Fruit fly (Drosophila melanogaster) whole organism, embryonic: Measurements from ENCODE around the gene CBP.
A peak's percentile ranks its signal among the peaks of the same experiment; 100 is the strongest.

Experiments
- Atf-2 ChIP-seq: fragments of 200-800 bp; sonication (Bioruptor generic); optimal IDR thresholded peaks from 2 replicates; lab custom pipeline; 2016; ENCODE audit warnings: missing biosample characterization, missing genetic modification characterization
- Atf6 ChIP-seq: fragments of 200-800 bp; sonication (Bioruptor generic); IDR thresholded peaks from 2 replicates; pipeline ENCODE4 v1.3.6; 2022; ENCODE audit warnings: missing biosample characterization, missing genetic modification characterization
- B-H2 ChIP-seq: fragments of 200-800 bp; sonication (Bioruptor generic); optimal IDR thresholded peaks from 2 replicates; lab custom pipeline; 2018; ENCODE audit warnings: missing biosample characterization, mild to moderate bottlenecking, missing genetic modification characterization
- Bgb ChIP-seq: fragments of 200-800 bp; sonication (Bioruptor generic); IDR thresholded peaks from 2 replicates; pipeline ENCODE4 v1.3.6; 2022; ENCODE audit warnings: missing biosample characterization, missing genetic modification characterization; ENCODE audit not compliant: partially characterized antibody
- CG10321 ChIP-seq: fragments of 200-800 bp; sonication (Bioruptor generic); IDR thresholded peaks from 2 replicates; pipeline ENCODE4 v1.3.6; 2022; ENCODE audit warnings: missing biosample characterization, missing genetic modification characterization
- CG10462 ChIP-seq: fragments of 200-800 bp; sonication (Bioruptor generic); optimal IDR thresholded peaks from 2 replicates; lab custom pipeline; 2016; ENCODE audit warnings: missing biosample characterization, missing genetic modification characterization
- CG10979 ChIP-seq: fragments of 200-800 bp; sonication (Bioruptor generic); optimal IDR thresholded peaks from 2 replicates; lab custom pipeline; 2018; ENCODE audit warnings: missing biosample characterization, mild to moderate bottlenecking, missing genetic modification characterization, moderate library complexity
- CG12942 ChIP-seq: fragments of 200-800 bp; sonication (Bioruptor generic); optimal IDR thresholded peaks from 3 replicates; lab custom pipeline; 2016; ENCODE audit warnings: missing biosample characterization, missing genetic modification characterization
- CG15269 ChIP-seq: fragments of 200-800 bp; sonication (Bioruptor generic); optimal IDR thresholded peaks from 2 replicates; lab custom pipeline; 2018; ENCODE audit warnings: missing biosample characterization, mild to moderate bottlenecking, missing genetic modification characterization, moderate library complexity
- CG1647 ChIP-seq: fragments of 200-800 bp; sonication (Bioruptor generic); optimal IDR thresholded peaks from 3 replicates; lab custom pipeline; 2016; ENCODE audit warnings: missing biosample characterization, missing genetic modification characterization
- CG16813 ChIP-seq: fragments of 200-800 bp; sonication (Bioruptor generic); IDR thresholded peaks from 3 replicates; pipeline ENCODE4 v1.3.6; 2022; ENCODE audit warnings: missing biosample characterization, missing genetic modification characterization; ENCODE audit not compliant: partially characterized antibody
- CG17612 ChIP-seq: fragments of 200-800 bp; sonication (Bioruptor generic); IDR thresholded peaks from 2 replicates; pipeline ENCODE4 v1.3.6; 2022; ENCODE audit warnings: missing biosample characterization, missing genetic modification characterization
- CG18764 ChIP-seq: fragments of 200-800 bp; sonication (Bioruptor generic); optimal IDR thresholded peaks from 3 replicates; lab custom pipeline; 2016; ENCODE audit warnings: missing biosample characterization, missing genetic modification characterization
- CG2116 ChIP-seq: fragments of 200-800 bp; sonication (Bioruptor generic); optimal IDR thresholded peaks from 3 replicates; lab custom pipeline; 2018; ENCODE audit warnings: missing biosample characterization, mild to moderate bottlenecking, missing genetic modification characterization
- CG2875 ChIP-seq: fragments of 200-800 bp; sonication (Bioruptor generic); optimal IDR thresholded peaks from 2 replicates; lab custom pipeline; 2017; ENCODE audit warnings: missing biosample characterization, mild to moderate bottlenecking, missing genetic modification characterization, missing genetic modification reagents
- CG31441 ChIP-seq: fragments of 200-800 bp; sonication (Bioruptor generic); IDR thresholded peaks from 2 replicates; pipeline ENCODE4 v1.3.6; 2022; ENCODE audit warnings: missing biosample characterization, missing genetic modification characterization
- CG32772 ChIP-seq: fragments of 200-800 bp; sonication (Bioruptor generic); IDR thresholded peaks from 2 replicates; pipeline ENCODE4 v1.3.6; 2022; ENCODE audit warnings: missing biosample characterization, missing genetic modification characterization
- CG4617 ChIP-seq: fragments of 200-800 bp; sonication (Bioruptor generic); optimal IDR thresholded peaks from 3 replicates; lab custom pipeline; 2016; ENCODE audit warnings: missing biosample characterization, missing genetic modification characterization, borderline replicate concordance
- CG6683 ChIP-seq: fragments of 200-800 bp; sonication (Bioruptor generic); optimal IDR thresholded peaks from 2 replicates; lab custom pipeline; 2017; ENCODE audit warnings: missing biosample characterization, mild to moderate bottlenecking, missing genetic modification characterization, missing genetic modification reagents
- CG7556 ChIP-seq: fragments of 200-800 bp; sonication (Bioruptor generic); optimal IDR thresholded peaks from 2 replicates; lab custom pipeline; 2017; ENCODE audit warnings: missing biosample characterization, mild to moderate bottlenecking, missing genetic modification characterization
- CG9817 ChIP-seq: fragments of 200-800 bp; sonication (Bioruptor generic); optimal IDR thresholded peaks from 2 replicates; lab custom pipeline; 2018; ENCODE audit warnings: missing biosample characterization, mild to moderate bottlenecking, missing genetic modification characterization, moderate library complexity
- CkIIα-i1 ChIP-seq: fragments of 200-800 bp; sonication (Bioruptor generic); IDR thresholded peaks from 2 replicates; pipeline ENCODE4 v1.3.6; 2022; ENCODE audit warnings: missing biosample characterization, missing genetic modification characterization
- Deaf1 ChIP-seq: fragments of 200-800 bp; optimal IDR thresholded peaks from 3 replicates; lab custom pipeline; 2019; ENCODE audit warnings: missing biosample characterization, mild to moderate bottlenecking, missing genetic modification characterization, moderate library complexity
- Ets97D ChIP-seq: fragments of 200-800 bp; sonication (Bioruptor generic); optimal IDR thresholded peaks from 3 replicates; lab custom pipeline; 2016; ENCODE audit warnings: missing biosample characterization, missing genetic modification characterization
- Hr39 ChIP-seq: fragments of >200 bp; optimal IDR thresholded peaks from 2 replicates; lab custom pipeline; 2017
- NC2α ChIP-seq: fragments of 200-800 bp; sonication (Bioruptor generic); optimal IDR thresholded peaks from 2 replicates; lab custom pipeline; 2016; ENCODE audit warnings: missing biosample characterization, missing genetic modification characterization
- NC2β ChIP-seq: fragments of 200-800 bp; sonication (Bioruptor generic); optimal IDR thresholded peaks from 2 replicates; lab custom pipeline; 2016; ENCODE audit warnings: missing biosample characterization, missing genetic modification characterization
- Opbp ChIP-seq: fragments of 200-800 bp; sonication (Bioruptor generic); IDR thresholded peaks from 3 replicates; pipeline ENCODE4 v1.3.6; 2022; ENCODE audit warnings: missing biosample characterization, missing genetic modification characterization; ENCODE audit not compliant: partially characterized antibody
- TFAM ChIP-seq: fragments of 200-800 bp; sonication (Bioruptor generic); optimal IDR thresholded peaks from 2 replicates; lab custom pipeline; 2017; ENCODE audit warnings: missing biosample characterization, missing genetic modification characterization, inconsistent platforms
- Trl ChIP-seq, 3 experiments: fragments of >200 bp in 2 of 3; fragments of 200-800 bp in 1 of 3; sonication (Bioruptor generic) in 1 of 3; optimal IDR thresholded peaks; 2 replicates in 1 of 3; 3 replicates in 2 of 3; lab custom pipeline; 2016 to 2017; ENCODE audit warnings: missing biosample characterization in 1 of 3, missing genetic modification characterization in 1 of 3
- ac ChIP-seq: fragments of 200-800 bp; sonication (Bioruptor generic); optimal IDR thresholded peaks from 3 replicates; lab custom pipeline; 2017; ENCODE audit warnings: missing biosample characterization, mild to moderate bottlenecking, missing genetic modification characterization
- amos ChIP-seq: fragments of 200-800 bp; sonication (Bioruptor generic); IDR thresholded peaks from 2 replicates; pipeline ENCODE4 v1.3.6; 2022; ENCODE audit warnings: missing biosample characterization, missing genetic modification characterization; ENCODE audit not compliant: partially characterized antibody
- btn ChIP-seq: fragments of 200-800 bp; sonication (Bioruptor generic); optimal IDR thresholded peaks from 2 replicates; lab custom pipeline; 2016; ENCODE audit warnings: missing biosample characterization, missing genetic modification characterization
- chm ChIP-seq: fragments of 200-800 bp; sonication (Bioruptor generic); IDR thresholded peaks from 2 replicates; pipeline ENCODE4 v1.3.6; 2022; ENCODE audit warnings: missing biosample characterization, missing genetic modification characterization
- cwo ChIP-seq: fragments of 200-800 bp; sonication (Bioruptor generic); optimal IDR thresholded peaks from 3 replicates; lab custom pipeline; 2017; ENCODE audit warnings: missing biosample characterization, missing genetic modification characterization, mild to moderate bottlenecking, moderate library complexity, missing genetic modification reagents
- disco-r ChIP-seq: fragments of 200-800 bp; sonication (Bioruptor generic); optimal IDR thresholded peaks from 2 replicates; lab custom pipeline; 2016; ENCODE audit warnings: missing biosample characterization, missing genetic modification characterization
- dmrt99B ChIP-seq: fragments of 200-800 bp; sonication (Bioruptor generic); optimal IDR thresholded peaks from 2 replicates; lab custom pipeline; 2018; ENCODE audit warnings: missing biosample characterization, mild to moderate bottlenecking, missing genetic modification characterization, moderate library complexity
- fd102C ChIP-seq: fragments of 200-800 bp; sonication (Bioruptor generic); optimal IDR thresholded peaks from 2 replicates; lab custom pipeline; 2018; ENCODE audit warnings: missing biosample characterization, mild to moderate bottlenecking, missing genetic modification characterization, moderate library complexity
- gcm ChIP-seq: fragments of 200-800 bp; sonication (Bioruptor generic); optimal IDR thresholded peaks from 2 replicates; lab custom pipeline; 2019; ENCODE audit warnings: missing biosample characterization, mild to moderate bottlenecking, missing genetic modification characterization, moderate library complexity
- lab ChIP-seq: fragments of 200-800 bp; sonication (Bioruptor generic); optimal IDR thresholded peaks from 3 replicates; lab custom pipeline; 2017; ENCODE audit warnings: missing biosample characterization, missing genetic modification characterization, mild to moderate bottlenecking, moderate library complexity, missing genetic modification reagents
- lmd ChIP-seq: fragments of 200-800 bp; sonication (Bioruptor generic); IDR thresholded peaks from 2 replicates; pipeline ENCODE4 v1.3.6; 2022; ENCODE audit warnings: missing biosample characterization, missing genetic modification characterization
- lov ChIP-seq, 2 experiments: fragments of 200-800 bp in 1 of 2; fragments of >200 bp in 1 of 2; sonication (Bioruptor generic) in 1 of 2; IDR thresholded peaks in 1 of 2; optimal IDR thresholded peaks in 1 of 2; 2 replicates in 1 of 2; 3 replicates in 1 of 2; pipeline versions ENCODE4 v1.3.6 to Lab custom; 2017 to 2022; ENCODE audit warnings: missing biosample characterization in 1 of 2, missing genetic modification characterization in 1 of 2
- nerfin-2 ChIP-seq: fragments of 200-800 bp; sonication (Bioruptor generic); IDR thresholded peaks from 2 replicates; pipeline ENCODE4 v1.3.6; 2022; ENCODE audit warnings: missing biosample characterization, missing genetic modification characterization; ENCODE audit not compliant: partially characterized antibody
- otp ChIP-seq: fragments of 200-800 bp; sonication (Bioruptor generic); IDR thresholded peaks from 3 replicates; pipeline ENCODE4, ENCODE4 v1.3.6; 2022; ENCODE audit warnings: missing biosample characterization, missing genetic modification characterization
- pum ChIP-seq: fragments of 200-800 bp; sonication (Bioruptor generic); optimal IDR thresholded peaks from 2 replicates; lab custom pipeline; 2016; ENCODE audit warnings: missing biosample characterization, missing genetic modification characterization
- slbo ChIP-seq: fragments of 200-800 bp; sonication (Bioruptor generic); IDR thresholded peaks from 2 replicates; pipeline ENCODE4 v1.3.6; 2022; ENCODE audit warnings: missing biosample characterization, missing genetic modification characterization
- slou ChIP-seq: fragments of 200-800 bp; sonication (Bioruptor generic); optimal IDR thresholded peaks from 3 replicates; lab custom pipeline; 2016; ENCODE audit warnings: missing biosample characterization, missing genetic modification characterization
- stwl ChIP-seq: fragments of 200-800 bp; sonication (Bioruptor generic); optimal IDR thresholded peaks from 3 replicates; lab custom pipeline; 2018; ENCODE audit warnings: missing biosample characterization, mild to moderate bottlenecking, missing genetic modification characterization, moderate library complexity

CBP gene

dm6 chrX:7293133-7293873, 43.8 kb upstream of the CBP start (continued):
- TF ChIP-seq CG2116 (GFP tag; lab: Kevin White, UChicago) (peak; percentile 31), ac (peak; percentile 73), CG12942 (peak; percentile 73), lov (optimal IDR thresholded peaks at IDR 0.05; lab: Kevin White, UChicago) (no peak), lov (GFP tag; IDR thresholded peaks at IDR 0.05; lab: Robert Waterston, UW) (peak; percentile 91), CG10979 (tag; lab: Kevin White, UChicago) (peak; percentile 87), CG16813 (no peak), slbo (GFP tag; lab: Robert Waterston, UW) (peak; percentile 49), CG4617 (peak; percentile 25), dmrt99B (peak; percentile 86), CG18764 (GFP tag; lab: Kevin White, UChicago) (peak; percentile 65), CG6683 (GFP tag; lab: Kevin White, UChicago) (no peak), CG32772 (peak; percentile 88), cwo (GFP tag; lab: Kevin White, UChicago) (peak; percentile 11), btn (peak; percentile 66), fd102C (GFP tag; lab: Kevin White, UChicago) (peak; percentile 64), NC2β (GFP tag; lab: Kevin White, UChicago) (peak; percentile 86), CkIIα-i1 (GFP tag; lab: Robert Waterston, UW) (no peak), CG1647 (peak; percentile 72), CG10321 (GFP tag; lab: Robert Waterston, UW) (no peak), chm (peak; percentile 90), lmd (GFP tag; lab: Robert Waterston, UW) (peak; percentile 89), stwl (tag; lab: Kevin White, UChicago) (peak; percentile 36), Deaf1 (tag; lab: Kevin White, UChicago) (peak; percentile 26), pum (peak; percentile 85), Bgb (GFP tag; lab: Robert Waterston, UW) (no peak), CG15269 (peak; percentile 68), CG17612 (GFP tag; lab: Robert Waterston, UW) (peak; percentile 69), Atf-2 (GFP tag; lab: Kevin White, UChicago) (peak; percentile 86), Trl (optimal IDR thresholded peaks at IDR 0.05; lab: Kevin White, UChicago) (no peak), Trl (GFP tag; optimal IDR thresholded peaks at IDR 0.05; lab: Kevin White, UChicago) (peak; percentile 73), CG7556 (peak; percentile 71), Opbp (GFP tag; lab: Robert Waterston, UW) (no peak), nerfin-2 (GFP tag; lab: Robert Waterston, UW) (no peak), disco-r (GFP tag; lab: Kevin White, UChicago) (peak; percentile 72), CG10462 (GFP tag; lab: Kevin White, UChicago) (peak; percentile 79), otp (GFP tag; lab: Robert Waterston, UW) (peak; percentile 89), B-H2 (no peak), amos (no peak), CG31441 (peak; percentile 86), Hr39 (no peak), gcm (peak; percentile 77), CG9817 (tag; lab: Kevin White, UChicago) (peak; percentile 69), NC2α (GFP tag; lab: Kevin White, UChicago) (peak; percentile 73), TFAM (peak; percentile 58), Atf6 (GFP tag; lab: Robert Waterston, UW) (no peak), Ets97D (GFP tag; lab: Kevin White, UChicago) (peak; percentile 33), slou (GFP tag; lab: Kevin White, UChicago) (peak; percentile 38), CG2875 (GFP tag; lab: Kevin White, UChicago) (peak; percentile 75), lab (GFP tag; lab: Kevin White, UChicago) (peak; percentile 56)
